Fruit fly (Drosophila melanogaster) whole organism, embryonic: ENCODE data around the gene mRpL16.

Experiments used
- Atf-2 ChIP-seq: fragments of 200-800 bp; sonication (Bioruptor generic); optimal IDR thresholded peaks from 2 replicates; lab custom pipeline; 2016; ENCODE audit warnings: missing biosample characterization, missing genetic modification characterization
- Bdp1 ChIP-seq: fragments of 200-800 bp; sonication (Bioruptor generic); optimal IDR thresholded peaks from 3 replicates; lab custom pipeline; 2016; ENCODE audit warnings: missing biosample characterization, missing genetic modification characterization
- Blimp-1 ChIP-seq: fragments of 200-800 bp; sonication (Bioruptor generic); optimal IDR thresholded peaks from 3 replicates; lab custom pipeline; 2018; ENCODE audit warnings: missing biosample characterization, missing genetic modification characterization, mild to moderate bottlenecking, moderate library complexity, missing genetic modification reagents
- BtbVII ChIP-seq: fragments of 200-800 bp; sonication (Bioruptor generic); optimal IDR thresholded peaks from 3 replicates; lab custom pipeline; 2017; ENCODE audit warnings: missing biosample characterization, mild to moderate bottlenecking, missing genetic modification characterization
- CG14710 ChIP-seq: fragments of 200-800 bp; sonication (Bioruptor generic); optimal IDR thresholded peaks from 3 replicates; lab custom pipeline; 2019; ENCODE audit warnings: missing biosample characterization, mild to moderate bottlenecking, missing genetic modification characterization, moderate library complexity
- CG17612 ChIP-seq: fragments of 200-800 bp; sonication (Bioruptor generic); IDR thresholded peaks from 2 replicates; pipeline ENCODE4 v1.3.6; 2022; ENCODE audit warnings: missing biosample characterization, missing genetic modification characterization
- CG17829 ChIP-seq: fragments of 200-800 bp; optimal IDR thresholded peaks from 2 replicates; lab custom pipeline; 2019; ENCODE audit warnings: missing biosample characterization, mild to moderate bottlenecking, missing genetic modification characterization, moderate library complexity
- CG1792 ChIP-seq: fragments of 200-800 bp; sonication (Bioruptor generic); optimal IDR thresholded peaks from 2 replicates; lab custom pipeline; 2016; ENCODE audit warnings: missing biosample characterization, missing genetic modification characterization
- CG2199 ChIP-seq: fragments of 200-800 bp; sonication (Bioruptor generic); IDR thresholded peaks from 3 replicates; pipeline ENCODE4 v1.3.6; 2022; ENCODE audit warnings: missing biosample characterization, missing genetic modification characterization
- CG30020 ChIP-seq: fragments of 200-800 bp; optimal IDR thresholded peaks from 2 replicates; lab custom pipeline; 2019; ENCODE audit warnings: missing biosample characterization, mild to moderate bottlenecking, missing genetic modification characterization, moderate library complexity
- CG3281 ChIP-seq: fragments of 200-800 bp; sonication (Bioruptor generic); optimal IDR thresholded peaks from 3 replicates; lab custom pipeline; 2017; ENCODE audit warnings: missing biosample characterization, mild to moderate bottlenecking, missing genetic modification characterization
- CG33557 ChIP-seq: fragments of 200-800 bp; sonication (Bioruptor generic); optimal IDR thresholded peaks from 2 replicates; lab custom pipeline; 2019; ENCODE audit warnings: missing biosample characterization, mild to moderate bottlenecking, missing genetic modification characterization, moderate library complexity
- CG3726 ChIP-seq: fragments of 200-800 bp; sonication (Bioruptor generic); IDR thresholded peaks from 3 replicates; pipeline ENCODE4, ENCODE4 v1.3.6; 2022; ENCODE audit warnings: missing biosample characterization, missing genetic modification characterization
- CG3838 ChIP-seq: fragments of 200-800 bp; sonication (Bioruptor generic); optimal IDR thresholded peaks from 3 replicates; lab custom pipeline; 2016; ENCODE audit warnings: missing biosample characterization, missing genetic modification characterization
- CG6272 ChIP-seq: fragments of 200-800 bp; sonication (Bioruptor generic); IDR thresholded peaks from 2 replicates; pipeline ENCODE4 v1.3.6; 2022; ENCODE audit warnings: missing biosample characterization, missing genetic modification characterization
- CG7556 ChIP-seq: fragments of 200-800 bp; sonication (Bioruptor generic); optimal IDR thresholded peaks from 2 replicates; lab custom pipeline; 2017; ENCODE audit warnings: missing biosample characterization, mild to moderate bottlenecking, missing genetic modification characterization
- CG7745 ChIP-seq: fragments of 200-800 bp; sonication (Bioruptor generic); optimal IDR thresholded peaks from 2 replicates; lab custom pipeline; 2018; ENCODE audit warnings: missing biosample characterization, mild to moderate bottlenecking, missing genetic modification characterization, moderate library complexity
- CG7928 ChIP-seq: fragments of 200-800 bp; sonication (Bioruptor generic); optimal IDR thresholded peaks from 2 replicates; lab custom pipeline; 2017; ENCODE audit warnings: missing biosample characterization, mild to moderate bottlenecking, missing genetic modification characterization
- CG8290 ChIP-seq, 3 experiments: fragments of 200-800 bp; sonication (Bioruptor generic); optimal IDR thresholded peaks; 2 replicates each; lab custom pipeline; 2016 to 2019; ENCODE audit warnings: missing biosample characterization in 3 of 3, missing genetic modification characterization in 3 of 3, mild to moderate bottlenecking in 2 of 3, moderate library complexity in 1 of 3
- CG9215 ChIP-seq: fragments of 200-800 bp; sonication (Bioruptor generic); IDR thresholded peaks from 2 replicates; pipeline ENCODE4 v1.3.6; 2022; ENCODE audit warnings: missing biosample characterization, missing genetic modification characterization
- CG9727 ChIP-seq: fragments of 200-800 bp; sonication (Bioruptor generic); optimal IDR thresholded peaks from 3 replicates; lab custom pipeline; 2017; ENCODE audit warnings: missing biosample characterization, mild to moderate bottlenecking, missing genetic modification characterization
- CHES-1-like ChIP-seq: fragments of 200-800 bp; sonication (Bioruptor generic); optimal IDR thresholded peaks from 2 replicates; lab custom pipeline; 2016; ENCODE audit warnings: missing biosample characterization, missing genetic modification characterization
- CTCF ChIP-seq: fragments of 200-800 bp; sonication (Bioruptor generic); optimal IDR thresholded peaks from 2 replicates; lab custom pipeline; 2017; ENCODE audit warnings: missing biosample characterization, mild to moderate bottlenecking, missing genetic modification characterization, moderate library complexity
- Chrac-16 ChIP-seq: fragments of 200-800 bp; sonication (Bioruptor generic); optimal IDR thresholded peaks from 3 replicates; lab custom pipeline; 2016; ENCODE audit warnings: missing biosample characterization, missing genetic modification characterization
- Dfd ChIP-seq, 2 experiments: fragments of >200 bp; optimal IDR thresholded peaks; 2 replicates each; lab custom pipeline; 2017; ENCODE audit warnings: missing biosample characterization in 2 of 2, missing genetic modification characterization in 2 of 2
- E2f2 ChIP-seq: fragments of 200-800 bp; sonication (Bioruptor generic); IDR thresholded peaks from 2 replicates; pipeline ENCODE4 v1.3.6; 2022; ENCODE audit warnings: missing biosample characterization, missing genetic modification characterization
- Hr3 ChIP-seq: fragments of 200-800 bp; sonication (Bioruptor generic); optimal IDR thresholded peaks from 3 replicates; lab custom pipeline; 2016; ENCODE audit warnings: missing biosample characterization, missing genetic modification characterization
- Mad ChIP-seq: fragments of 200-800 bp; sonication (Bioruptor generic); optimal IDR thresholded peaks from 2 replicates; lab custom pipeline; 2016; ENCODE audit warnings: missing biosample characterization, missing genetic modification characterization
- Meics ChIP-seq: fragments of 200-800 bp; sonication (Bioruptor generic); optimal IDR thresholded peaks from 2 replicates; lab custom pipeline; 2017; ENCODE audit warnings: missing biosample characterization, mild to moderate bottlenecking, missing genetic modification characterization
- NC2α ChIP-seq: fragments of 200-800 bp; sonication (Bioruptor generic); optimal IDR thresholded peaks from 2 replicates; lab custom pipeline; 2016; ENCODE audit warnings: missing biosample characterization, missing genetic modification characterization
- Nf-YA ChIP-seq: fragments of 200-800 bp; sonication (Bioruptor generic); IDR thresholded peaks from 2 replicates; pipeline ENCODE4 v1.3.6; 2022; ENCODE audit warnings: missing biosample characterization, missing genetic modification characterization
- Oaz ChIP-seq: fragments of 200-800 bp; sonication (Bioruptor generic); IDR thresholded peaks from 2 replicates; pipeline ENCODE4 v1.3.6; 2022; ENCODE audit warnings: missing biosample characterization, missing genetic modification characterization
- Poxn ChIP-seq: fragments of 200-800 bp; sonication (Bioruptor generic); IDR thresholded peaks from 2 replicates; pipeline ENCODE4 v1.3.6; 2022; ENCODE audit warnings: missing biosample characterization, missing genetic modification characterization
- Sin3A ChIP-seq: fragments of >200 bp; optimal IDR thresholded peaks from 2 replicates; lab custom pipeline; 2018
- Spps ChIP-seq: fragments of 200-800 bp; sonication (Bioruptor generic); optimal IDR thresholded peaks from 2 replicates; lab custom pipeline; 2018; ENCODE audit warnings: missing biosample characterization, mild to moderate bottlenecking, missing genetic modification characterization
- TFAM ChIP-seq: fragments of 200-800 bp; sonication (Bioruptor generic); optimal IDR thresholded peaks from 2 replicates; lab custom pipeline; 2017; ENCODE audit warnings: missing biosample characterization, missing genetic modification characterization, inconsistent platforms
- abd-A ChIP-seq: fragments of 200-800 bp; sonication (Bioruptor generic); optimal IDR thresholded peaks from 3 replicates; lab custom pipeline; 2019; ENCODE audit warnings: missing biosample characterization, mild to moderate bottlenecking, missing genetic modification characterization, moderate library complexity
- bcd ChIP-seq: fragments of 200-800 bp; sonication (Bioruptor generic); optimal IDR thresholded peaks from 2 replicates; lab custom pipeline; 2017; ENCODE audit warnings: missing biosample characterization, mild to moderate bottlenecking, missing genetic modification characterization
- da ChIP-seq: fragments of 200-800 bp; sonication (Bioruptor generic); optimal IDR thresholded peaks from 2 replicates; lab custom pipeline; 2016; ENCODE audit warnings: missing biosample characterization, missing genetic modification characterization
- danr ChIP-seq: fragments of 200-800 bp; sonication (Bioruptor generic); IDR thresholded peaks from 2 replicates; pipeline ENCODE4 v1.3.6; 2022; ENCODE audit warnings: missing biosample characterization, missing genetic modification characterization
- dm ChIP-seq: fragments of 200-800 bp; sonication (Bioruptor generic); optimal IDR thresholded peaks from 3 replicates; lab custom pipeline; 2016; ENCODE audit warnings: missing biosample characterization, missing genetic modification characterization
- dysf ChIP-seq: fragments of 200-800 bp; sonication (Bioruptor generic); IDR thresholded peaks from 3 replicates; pipeline ENCODE4 v1.3.6; 2022; ENCODE audit warnings: missing biosample characterization, missing genetic modification characterization
- mirr ChIP-seq: fragments of 200-800 bp; sonication (Bioruptor generic); optimal IDR thresholded peaks from 3 replicates; lab custom pipeline; 2018; ENCODE audit warnings: missing biosample characterization, mild to moderate bottlenecking, missing genetic modification characterization
- nmo ChIP-seq: fragments of 200-800 bp; sonication (Bioruptor generic); optimal IDR thresholded peaks from 2 replicates; lab custom pipeline; 2018; ENCODE audit warnings: missing biosample characterization, mild to moderate bottlenecking, missing genetic modification characterization, moderate library complexity
- p53 ChIP-seq: fragments of 200-800 bp; sonication (Bioruptor generic); optimal IDR thresholded peaks from 2 replicates; lab custom pipeline; 2016; ENCODE audit warnings: missing biosample characterization, missing genetic modification characterization
- pita ChIP-seq: fragments of 200-800 bp; sonication (Bioruptor generic); optimal IDR thresholded peaks from 2 replicates; lab custom pipeline; 2017; ENCODE audit warnings: missing biosample characterization, mild to moderate bottlenecking, missing genetic modification characterization
- shn ChIP-seq: fragments of 200-800 bp; sonication (Bioruptor generic); optimal IDR thresholded peaks from 3 replicates; lab custom pipeline; 2016; ENCODE audit warnings: missing biosample characterization, missing genetic modification characterization
- slou ChIP-seq: fragments of 200-800 bp; sonication (Bioruptor generic); optimal IDR thresholded peaks from 3 replicates; lab custom pipeline; 2016; ENCODE audit warnings: missing biosample characterization, missing genetic modification characterization
- so ChIP-seq: fragments of 200-800 bp; sonication (Bioruptor generic); IDR thresholded peaks from 3 replicates; pipeline ENCODE4 v1.3.6; 2022; ENCODE audit warnings: missing biosample characterization, missing genetic modification characterization
- stc ChIP-seq: fragments of 200-800 bp; sonication (Bioruptor generic); IDR thresholded peaks from 2 replicates; pipeline ENCODE4 v1.3.6; 2022; ENCODE audit warnings: missing biosample characterization, missing genetic modification characterization
- tna ChIP-seq: fragments of 200-800 bp; sonication (Bioruptor generic); IDR thresholded peaks from 2 replicates; pipeline ENCODE4 v1.3.6; 2022; ENCODE audit warnings: missing biosample characterization, missing genetic modification characterization; ENCODE audit not compliant: partially characterized antibody
- zf30C ChIP-seq: fragments of 200-800 bp; sonication (Bioruptor generic); optimal IDR thresholded peaks from 3 replicates; lab custom pipeline; 2018; ENCODE audit warnings: missing biosample characterization, mild to moderate bottlenecking, missing genetic modification characterization
- zfh2 ChIP-seq: fragments of 200-800 bp; sonication (Bioruptor generic); optimal IDR thresholded peaks from 2 replicates; lab custom pipeline; 2016; ENCODE audit warnings: missing biosample characterization, missing genetic modification characterization

Gene mRpL16

DNA sequence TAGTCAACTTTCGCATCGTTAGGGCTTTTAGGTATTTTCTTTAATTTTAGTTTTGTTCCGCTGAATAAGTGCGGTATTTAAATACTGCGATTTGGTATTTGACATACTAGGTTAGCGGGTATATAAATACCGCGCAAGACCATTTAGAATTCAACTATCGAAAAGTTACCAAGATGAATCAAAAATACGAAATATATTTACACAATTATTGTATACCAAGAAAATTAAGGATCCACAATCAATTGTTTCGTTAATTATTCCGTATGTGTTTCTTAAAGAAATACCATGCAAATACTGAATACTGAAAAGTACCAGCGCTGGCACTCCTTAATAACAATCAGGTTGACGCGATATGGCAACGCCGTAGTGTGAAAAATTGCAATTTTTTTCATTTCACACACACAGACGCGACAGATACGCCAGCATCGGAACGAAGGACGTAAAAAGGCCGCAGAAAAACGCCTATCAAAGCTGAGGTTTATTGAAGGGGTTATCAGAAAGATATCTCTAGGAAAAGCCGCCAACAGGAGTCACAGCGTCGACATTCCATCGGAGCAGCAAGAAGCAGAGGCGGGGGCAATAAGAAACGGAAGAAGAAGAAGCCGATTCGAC is 16.4 kb upstream of the mRpL16 start, which contains the start of the genes Pgam5 and Vps26 (continued):
- TF ChIP-seq Hr3 (no peak), BtbVII (GFP tag; lab: Kevin White, UChicago) (no peak), danr (GFP tag; lab: Robert Waterston, UW) (no peak), CG17829 (no peak), Oaz (GFP tag; lab: Robert Waterston, UW) (no peak), Nf-YA (GFP tag; lab: Robert Waterston, UW) (no peak), Poxn (GFP tag; lab: Robert Waterston, UW) (no peak), pita (GFP tag; lab: Kevin White, UChicago) (no peak), CG2199 (GFP tag; lab: Robert Waterston, UW) (no peak), Spps (tag; lab: Kevin White, UChicago) (no peak), CG1792 (GFP tag; lab: Kevin White, UChicago) (no peak), NC2α (no peak), Blimp-1 (GFP tag; lab: Kevin White, UChicago) (no peak), nmo (GFP tag; lab: Kevin White, UChicago) (peak; percentile 47), CG30020 (tag; lab: Kevin White, UChicago) (peak; percentile 48), CG7928 (GFP tag; lab: Kevin White, UChicago) (no peak), tna (no peak), CTCF (GFP tag; lab: Kevin White, UChicago) (no peak), zf30C (GFP tag; lab: Kevin White, UChicago) (no peak), Bdp1 (GFP tag; lab: Kevin White, UChicago) (no peak), abd-A (tag; lab: Kevin White, UChicago) (no peak), slou (GFP tag; lab: Kevin White, UChicago) (no peak), shn (GFP tag; lab: Kevin White, UChicago) (no peak), CG7745 (no peak), dm (GFP tag; lab: Kevin White, UChicago) (no peak), Atf-2 (GFP tag; lab: Kevin White, UChicago) (no peak), CG14710 (tag; lab: Kevin White, UChicago) (peak; percentile 52), CG7556 (no peak), CG6272 (GFP tag; lab: Robert Waterston, UW) (no peak), zfh2 (GFP tag; lab: Kevin White, UChicago) (no peak), Chrac-16 (GFP tag; lab: Kevin White, UChicago) (no peak), da (GFP tag; lab: Kevin White, UChicago) (no peak), mirr (no peak), so (GFP tag; lab: Robert Waterston, UW) (no peak), CG9215 (GFP tag; lab: Robert Waterston, UW) (no peak), CG9727 (GFP tag; lab: Kevin White, UChicago) (no peak), CG33557 (GFP tag; lab: Kevin White, UChicago) (no peak), CHES-1-like (no peak), CG3281 (GFP tag; lab: Kevin White, UChicago) (no peak), bcd (GFP tag; lab: Kevin White, UChicago) (no peak), dysf (GFP tag; lab: Robert Waterston, UW) (no peak), Meics (no peak), Dfd (GFP tag; optimal IDR thresholded peaks at IDR 0.05; lab: Kevin White, UChicago) (no peak), Sin3A (lab: Kevin White, UChicago) (peak; percentile 51), p53 (GFP tag; lab: Kevin White, UChicago) (no peak), TFAM (GFP tag; lab: Kevin White, UChicago) (no peak), CG8290 (GFP tag; optimal IDR thresholded peaks at IDR 0.05; lab: Kevin White, UChicago) (no peak), CG8290 (tag; optimal IDR thresholded peaks at IDR 0.05; lab: Kevin White, UChicago) (no peak), CG17612 (GFP tag; lab: Robert Waterston, UW) (no peak), Mad (GFP tag; lab: Kevin White, UChicago) (no peak), CG3726 (no peak), E2f2 (GFP tag; lab: Robert Waterston, UW) (peak; percentile 19; the same call in 1 of the 2 replicates), stc (GFP tag; lab: Robert Waterston, UW) (no peak), CG3838 (no peak)
